Fruit fly (Drosophila melanogaster) S2 (cell line): Measurements from ENCODE around the gene CG32213.

Source experiments
- CG8478 ChIP-seq: fragments of >200 bp; optimal IDR thresholded peaks from 2 replicates; lab custom pipeline; 2018
- CTCF ChIP-seq, 2 experiments: fragments of >200 bp; optimal IDR thresholded peaks; 2 replicates each; lab custom pipeline; 2018

- no peak for TF ChIP-seq CG8478 (lab: Kevin White, UChicago)
- TF ChIP-seq CTCF (optimal IDR thresholded peaks at IDR 0.05; lab: Kevin White, UChicago): no peak
Measured at dm6 chr3L:19504719-19505118, 29.1 kb downstream of the CG32213 start.
